Fruit fly (Drosophila melanogaster) whole organism, embryonic: ENCODE data around the gene Sytbeta.

Experiments
- CG10366 ChIP-seq: fragments of 200-800 bp; sonication (Bioruptor generic); IDR thresholded peaks from 2 replicates; pipeline ENCODE4 v1.3.6; 2022; ENCODE audit warnings: missing biosample characterization, missing genetic modification characterization
- CG10431 ChIP-seq: fragments of 200-800 bp; sonication (Bioruptor generic); optimal IDR thresholded peaks from 3 replicates; lab custom pipeline; 2018; ENCODE audit warnings: missing biosample characterization, mild to moderate bottlenecking, missing genetic modification characterization
- CG10959 ChIP-seq: fragments of 200-800 bp; sonication (Bioruptor generic); IDR thresholded peaks from 2 replicates; pipeline ENCODE4 v1.3.6; 2022; ENCODE audit warnings: missing biosample characterization, missing genetic modification characterization
- CG12942 ChIP-seq: fragments of 200-800 bp; sonication (Bioruptor generic); optimal IDR thresholded peaks from 3 replicates; lab custom pipeline; 2016; ENCODE audit warnings: missing biosample characterization, missing genetic modification characterization
- CG13424 ChIP-seq: fragments of 200-800 bp; sonication (Bioruptor generic); optimal IDR thresholded peaks from 2 replicates; lab custom pipeline; 2019; ENCODE audit warnings: missing biosample characterization, mild to moderate bottlenecking, missing genetic modification characterization, moderate library complexity
- CG15073 ChIP-seq: fragments of 200-800 bp; sonication (Bioruptor generic); optimal IDR thresholded peaks from 2 replicates; lab custom pipeline; 2016; ENCODE audit warnings: missing biosample characterization, missing genetic modification characterization
- CG17361 ChIP-seq: fragments of 200-800 bp; sonication (Bioruptor generic); IDR thresholded peaks from 3 replicates; pipeline ENCODE4 v1.3.6; 2022; ENCODE audit warnings: missing biosample characterization, missing genetic modification characterization
- CG17829 ChIP-seq: fragments of 200-800 bp; optimal IDR thresholded peaks from 2 replicates; lab custom pipeline; 2019; ENCODE audit warnings: missing biosample characterization, mild to moderate bottlenecking, missing genetic modification characterization, moderate library complexity
- CG1832 ChIP-seq: fragments of 200-800 bp; sonication (Bioruptor generic); optimal IDR thresholded peaks from 2 replicates; lab custom pipeline; 2017; ENCODE audit warnings: missing biosample characterization, mild to moderate bottlenecking, missing genetic modification characterization, inconsistent platforms
- CG18619 ChIP-seq: fragments of 200-800 bp; sonication (Bioruptor generic); optimal IDR thresholded peaks from 3 replicates; lab custom pipeline; 2017; ENCODE audit warnings: missing biosample characterization, mild to moderate bottlenecking, missing genetic modification characterization
- CG2712 ChIP-seq: fragments of 200-800 bp; optimal IDR thresholded peaks from 3 replicates; lab custom pipeline; 2019; ENCODE audit warnings: missing biosample characterization, mild to moderate bottlenecking, missing genetic modification characterization, moderate library complexity
- CG2889 ChIP-seq: fragments of 200-800 bp; sonication (Bioruptor generic); IDR thresholded peaks from 3 replicates; pipeline ENCODE4 v1.3.6; 2022; ENCODE audit warnings: missing biosample characterization, missing genetic modification characterization
- CG31224 ChIP-seq: fragments of 200-800 bp; sonication (Bioruptor generic); IDR thresholded peaks from 2 replicates; pipeline ENCODE4 v1.3.6; 2022; ENCODE audit warnings: missing biosample characterization, missing genetic modification characterization
- CG3407 ChIP-seq: fragments of 200-800 bp; sonication (Bioruptor generic); optimal IDR thresholded peaks from 2 replicates; lab custom pipeline; 2018; ENCODE audit warnings: missing biosample characterization, mild to moderate bottlenecking, missing genetic modification characterization
- CG3726 ChIP-seq: fragments of 200-800 bp; sonication (Bioruptor generic); IDR thresholded peaks from 3 replicates; pipeline ENCODE4, ENCODE4 v1.3.6; 2022; ENCODE audit warnings: missing biosample characterization, missing genetic modification characterization
- CG4854 ChIP-seq: fragments of 200-800 bp; sonication (Bioruptor generic); optimal IDR thresholded peaks from 2 replicates; lab custom pipeline; 2016; ENCODE audit warnings: missing biosample characterization, missing genetic modification characterization, inconsistent platforms
- CG5180 ChIP-seq: fragments of 200-800 bp; sonication (Bioruptor generic); optimal IDR thresholded peaks from 3 replicates; lab custom pipeline; 2017; ENCODE audit warnings: missing biosample characterization, missing genetic modification characterization, mild to moderate bottlenecking, moderate library complexity, missing genetic modification reagents
- CG6791 ChIP-seq: fragments of 200-800 bp; sonication (Bioruptor generic); IDR thresholded peaks from 3 replicates; pipeline ENCODE4 v1.3.6; 2022; ENCODE audit warnings: missing biosample characterization, missing genetic modification characterization; ENCODE audit not compliant: partially characterized antibody
- CG7556 ChIP-seq: fragments of 200-800 bp; sonication (Bioruptor generic); optimal IDR thresholded peaks from 2 replicates; lab custom pipeline; 2017; ENCODE audit warnings: missing biosample characterization, mild to moderate bottlenecking, missing genetic modification characterization
- CG8290 ChIP-seq, 3 experiments: fragments of 200-800 bp; sonication (Bioruptor generic); optimal IDR thresholded peaks; 2 replicates each; lab custom pipeline; 2016 to 2019; ENCODE audit warnings: missing biosample characterization in 3 of 3, missing genetic modification characterization in 3 of 3, mild to moderate bottlenecking in 2 of 3, moderate library complexity in 1 of 3
- CG8944 ChIP-seq: fragments of 200-800 bp; sonication (Bioruptor generic); optimal IDR thresholded peaks from 3 replicates; lab custom pipeline; 2016; ENCODE audit warnings: missing biosample characterization, missing genetic modification characterization
- CG9932 ChIP-seq: fragments of 200-800 bp; sonication (Bioruptor generic); IDR thresholded peaks from 2 replicates; pipeline ENCODE4 v1.3.6; 2022; ENCODE audit warnings: missing biosample characterization, missing genetic modification characterization
- Camta ChIP-seq: fragments of 200-800 bp; sonication (Bioruptor generic); optimal IDR thresholded peaks from 2 replicates; lab custom pipeline; 2016; ENCODE audit warnings: missing biosample characterization, missing genetic modification characterization
- Doc2 ChIP-seq: fragments of 200-800 bp; sonication (Bioruptor generic); IDR thresholded peaks from 2 replicates; pipeline ENCODE4 v1.3.6; 2022; ENCODE audit warnings: missing biosample characterization, missing genetic modification characterization
- Drgx ChIP-seq: fragments of 200-800 bp; sonication (Bioruptor generic); IDR thresholded peaks from 2 replicates; pipeline ENCODE4 v1.3.6; 2022; ENCODE audit warnings: missing biosample characterization, missing genetic modification characterization
- HHEX ChIP-seq: fragments of 200-800 bp; sonication (Bioruptor generic); optimal IDR thresholded peaks from 3 replicates; lab custom pipeline; 2017; ENCODE audit warnings: missing biosample characterization, mild to moderate bottlenecking, missing genetic modification characterization, missing genetic modification reagents
- Hey ChIP-seq: fragments of 200-800 bp; sonication (Bioruptor generic); optimal IDR thresholded peaks from 3 replicates; lab custom pipeline; 2018; ENCODE audit warnings: missing biosample characterization, mild to moderate bottlenecking, missing genetic modification characterization
- Hr39 ChIP-seq: fragments of >200 bp; optimal IDR thresholded peaks from 2 replicates; lab custom pipeline; 2017
- MBD-R2 ChIP-seq: fragments of 200-800 bp; sonication (Bioruptor generic); IDR thresholded peaks from 2 replicates; pipeline ENCODE4 v1.3.6; 2022; ENCODE audit warnings: missing biosample characterization, missing genetic modification characterization
- Mes4 ChIP-seq: fragments of 200-800 bp; sonication (Bioruptor generic); optimal IDR thresholded peaks from 2 replicates; lab custom pipeline; 2016; ENCODE audit warnings: missing biosample characterization, missing genetic modification characterization
- NFAT ChIP-seq: fragments of 200-800 bp; sonication (Bioruptor generic); IDR thresholded peaks from 2 replicates; pipeline ENCODE4 v1.3.6; 2022; ENCODE audit warnings: missing biosample characterization, missing genetic modification characterization
- NfI ChIP-seq: fragments of 200-800 bp; sonication (Bioruptor generic); optimal IDR thresholded peaks from 3 replicates; lab custom pipeline; 2018; ENCODE audit warnings: missing biosample characterization, mild to moderate bottlenecking, missing genetic modification characterization, moderate library complexity
- Poxn ChIP-seq: fragments of 200-800 bp; sonication (Bioruptor generic); IDR thresholded peaks from 2 replicates; pipeline ENCODE4 v1.3.6; 2022; ENCODE audit warnings: missing biosample characterization, missing genetic modification characterization
- Xrp1 ChIP-seq: fragments of 200-800 bp; sonication (Bioruptor generic); IDR thresholded peaks from 2 replicates; pipeline ENCODE4 v1.3.6; 2022; ENCODE audit warnings: missing biosample characterization, missing genetic modification characterization
- bsh ChIP-seq, 2 experiments: fragments of 200-800 bp; sonication (Bioruptor generic); optimal IDR thresholded peaks; 2 replicates each; lab custom pipeline; 2017 to 2018; ENCODE audit warnings: mild to moderate bottlenecking in 2 of 2, missing biosample characterization in 2 of 2, missing genetic modification characterization in 2 of 2, moderate library complexity in 1 of 2
- cas ChIP-seq: fragments of 200-800 bp; sonication (Bioruptor generic); IDR thresholded peaks from 2 replicates; pipeline ENCODE4 v1.3.6; 2022; ENCODE audit warnings: missing biosample characterization, missing genetic modification characterization
- esg ChIP-seq: fragments of 200-800 bp; sonication (Bioruptor generic); conservative IDR thresholded peaks from 2 replicates; pipeline ENCODE4 v1.3.6; 2022; ENCODE audit warnings: missing biosample characterization, missing genetic modification characterization
- ewg ChIP-seq: fragments of 200-800 bp; sonication (Bioruptor generic); optimal IDR thresholded peaks from 3 replicates; lab custom pipeline; 2017; ENCODE audit warnings: mild to moderate bottlenecking, missing biosample characterization, missing genetic modification reagents, missing genetic modification characterization
- fd102C ChIP-seq: fragments of 200-800 bp; sonication (Bioruptor generic); optimal IDR thresholded peaks from 2 replicates; lab custom pipeline; 2018; ENCODE audit warnings: missing biosample characterization, mild to moderate bottlenecking, missing genetic modification characterization, moderate library complexity
- gfzf ChIP-seq: fragments of 200-800 bp; sonication (Bioruptor generic); optimal IDR thresholded peaks from 2 replicates; lab custom pipeline; 2016; ENCODE audit warnings: missing biosample characterization, mild to moderate bottlenecking, missing genetic modification characterization, moderate library complexity
- gro ChIP-seq: fragments of 200-800 bp; sonication (Bioruptor generic); optimal IDR thresholded peaks from 2 replicates; lab custom pipeline; 2016; ENCODE audit warnings: missing biosample characterization, missing genetic modification characterization
- gt ChIP-seq: fragments of 200-800 bp; sonication (Bioruptor generic); IDR thresholded peaks from 2 replicates; pipeline ENCODE4 v1.3.6; 2022; ENCODE audit warnings: missing biosample characterization, missing genetic modification characterization
- kay ChIP-seq: fragments of 200-800 bp; sonication (Bioruptor generic); optimal IDR thresholded peaks from 2 replicates; lab custom pipeline; 2016; ENCODE audit warnings: missing biosample characterization, missing genetic modification characterization
- kni ChIP-seq: fragments of 200-800 bp; sonication (Bioruptor generic); optimal IDR thresholded peaks from 3 replicates; lab custom pipeline; 2017; ENCODE audit warnings: mild to moderate bottlenecking, missing biosample characterization, missing genetic modification reagents, missing genetic modification characterization
- pnt ChIP-seq: fragments of 200-800 bp; sonication (Bioruptor generic); optimal IDR thresholded peaks from 3 replicates; lab custom pipeline; 2016; ENCODE audit warnings: missing biosample characterization, missing genetic modification characterization
- prd ChIP-seq, 3 experiments: fragments of >200 bp in 2 of 3; fragments of 200-800 bp in 1 of 3; sonication (Bioruptor generic) in 1 of 3; optimal IDR thresholded peaks in 2 of 3; IDR thresholded peaks in 1 of 3; 2 replicates in 2 of 3; 3 replicates in 1 of 3; pipeline versions ENCODE4 v1.3.6 to Lab custom; 2017 to 2022; ENCODE audit warnings: missing biosample characterization in 1 of 3, missing genetic modification characterization in 1 of 3
- pum ChIP-seq: fragments of 200-800 bp; sonication (Bioruptor generic); optimal IDR thresholded peaks from 2 replicates; lab custom pipeline; 2016; ENCODE audit warnings: missing biosample characterization, missing genetic modification characterization
- sens ChIP-seq: fragments of 200-800 bp; sonication (Bioruptor generic); peaks from one replicate; lab custom pipeline; 2016; ENCODE audit warnings: missing biosample characterization, missing genetic modification characterization
- shn ChIP-seq: fragments of 200-800 bp; sonication (Bioruptor generic); optimal IDR thresholded peaks from 3 replicates; lab custom pipeline; 2016; ENCODE audit warnings: missing biosample characterization, missing genetic modification characterization

The Sytbeta gene

dm6 chr3L:15006825-15007224 is 58.0 kb downstream of the Sytbeta start (continued):
- no peak for TF ChIP-seq Camta
- no peak for TF ChIP-seq CG12942 (GFP tag; lab: Kevin White, UChicago)
- TF ChIP-seq CG18619 = no peak
- no peak for TF ChIP-seq Doc2 (GFP tag; lab: Robert Waterston, UW)
- TF ChIP-seq bsh (GFP tag; optimal IDR thresholded peaks at IDR 0.05; lab: Kevin White, UChicago) = peak; percentile 36 to 45
- no peak for TF ChIP-seq prd (optimal IDR thresholded peaks at IDR 0.05; lab: Kevin White, UChicago)
- TF ChIP-seq prd (GFP tag; IDR thresholded peaks at IDR 0.05; lab: Robert Waterston, UW) = peak; percentile 30; the same call in 2 of the 3 replicates
- no peak for TF ChIP-seq CG3407 (GFP tag; lab: Kevin White, UChicago)
- TF ChIP-seq Poxn (GFP tag; lab: Robert Waterston, UW) = no peak
- TF ChIP-seq Hr39 (lab: Kevin White, UChicago) = no peak
- no peak for TF ChIP-seq CG10959 (GFP tag; lab: Robert Waterston, UW)
- no peak for TF ChIP-seq kni (GFP tag; lab: Kevin White, UChicago)
- TF ChIP-seq CG13424 (tag; lab: Kevin White, UChicago) = no peak
- no peak for TF ChIP-seq Hey (tag; lab: Kevin White, UChicago)
- no peak for TF ChIP-seq kay (GFP tag; lab: Kevin White, UChicago)
- TF ChIP-seq esg (GFP tag; lab: Robert Waterston, UW) = no peak
- no peak for TF ChIP-seq Mes4 (GFP tag; lab: Kevin White, UChicago)
- no peak for TF ChIP-seq pum (GFP tag; lab: Kevin White, UChicago)
- no peak for TF ChIP-seq CG5180 (GFP tag; lab: Kevin White, UChicago)
- peak; percentile 53; the same call in 1 of the 2 replicates for TF ChIP-seq Xrp1
- no peak for TF ChIP-seq CG10366
- TF ChIP-seq pnt (GFP tag; lab: Kevin White, UChicago) = no peak
- TF ChIP-seq MBD-R2 (GFP tag; lab: Robert Waterston, UW) = no peak

- 0 out of 3 replicates have a peak, but pooled peaks have one; percentile 29 for TF ChIP-seq CG17361 (GFP tag; lab: Robert Waterston, UW)
- peak in 1 of 2 experiments; percentile 42 for TF ChIP-seq bsh (GFP tag; optimal IDR thresholded peaks at IDR 0.05; lab: Kevin White, UChicago)
- TF ChIP-seq CG2712 (tag; lab: Kevin White, UChicago) = no peak
- peak; percentile 31 for TF ChIP-seq sens
- no peak for TF ChIP-seq CG1832 (GFP tag; lab: Kevin White, UChicago)
- TF ChIP-seq, all 482 proteins: peak for 3
Measured at dm6 chr3L:15005774-15006173, 59.0 kb downstream of the Sytbeta start.

DNA sequence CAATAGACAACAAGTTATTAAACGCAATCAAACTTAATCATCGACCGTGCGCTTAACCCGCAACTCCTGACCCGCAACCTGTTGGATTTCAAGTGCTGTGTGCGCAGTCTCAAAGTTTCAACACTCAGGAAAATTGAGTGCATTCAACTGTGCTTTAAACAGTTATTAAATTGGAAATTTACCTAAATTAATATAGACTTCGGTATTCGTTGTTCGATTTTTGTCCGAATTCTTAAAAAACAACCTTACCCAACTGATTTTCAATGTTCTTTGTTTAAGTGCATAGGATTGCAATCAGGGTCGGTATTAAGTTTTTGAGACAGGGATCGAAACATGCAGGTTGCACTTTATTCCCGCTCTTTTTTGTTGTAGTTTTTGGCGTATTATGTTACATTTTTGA is 59.7 kb downstream of the Sytbeta start:
- TF ChIP-seq gro (GFP tag; lab: Kevin White, UChicago) = no peak
- TF ChIP-seq NfI (GFP tag; lab: Kevin White, UChicago) = no peak
- TF ChIP-seq CG6791 = no peak
- peak; percentile 30; the same call in 1 of the 2 replicates for TF ChIP-seq Xrp1
- TF ChIP-seq CG17829 = no peak
- no peak for TF ChIP-seq gt (GFP tag; lab: Robert Waterston, UW)
- no peak for TF ChIP-seq CG7556 (GFP tag; lab: Kevin White, UChicago)
- no peak for TF ChIP-seq CG15073
- no peak for TF ChIP-seq cas (GFP tag; lab: Robert Waterston, UW)
- no peak for TF ChIP-seq CG9932 (GFP tag; lab: Robert Waterston, UW)
- TF ChIP-seq shn (GFP tag; lab: Kevin White, UChicago) = no peak
- TF ChIP-seq CG8944 (GFP tag; lab: Kevin White, UChicago) = no peak
- TF ChIP-seq CG8290 (GFP tag; optimal IDR thresholded peaks at IDR 0.05; lab: Kevin White, UChicago) = no peak
- TF ChIP-seq CG8290 (tag; optimal IDR thresholded peaks at IDR 0.05; lab: Kevin White, UChicago) = no peak
- no peak for TF ChIP-seq CG31224 (GFP tag; lab: Robert Waterston, UW)
- no peak for TF ChIP-seq HHEX (GFP tag; lab: Kevin White, UChicago)
- no peak for TF ChIP-seq CG4854 (GFP tag; lab: Kevin White, UChicago)
- no peak for TF ChIP-seq CG10431 (GFP tag; lab: Kevin White, UChicago)
- no peak for TF ChIP-seq fd102C
- no peak for TF ChIP-seq CG2889 (GFP tag; lab: Robert Waterston, UW)
- peak; percentile 17 for TF ChIP-seq ewg (GFP tag; lab: Kevin White, UChicago)
- no peak for TF ChIP-seq CG3726 (GFP tag; lab: Robert Waterston, UW)
- peak; percentile 78 for TF ChIP-seq Drgx
- no peak for TF ChIP-seq gfzf
- TF ChIP-seq NFAT (GFP tag; lab: Robert Waterston, UW) = no peak
